Worm (Caenorhabditis elegans) whole organism, L4 larva: ENCODE results near the gene T26C5.5.

Experiments used
- T20F7.1 ChIP-seq: fragments of 200-800 bp; sonication (Bioruptor generic); optimal IDR thresholded peaks from 2 replicates; lab custom pipeline; 2018; ENCODE audit warnings: mild to moderate bottlenecking, missing genetic modification characterization, missing compliant biosample characterization
- Y5F2A.4 ChIP-seq: fragments of 200-800 bp; sonication (Bioruptor generic); optimal IDR thresholded peaks from 2 replicates; lab custom pipeline; 2018; ENCODE audit warnings: mild to moderate bottlenecking, missing genetic modification characterization, missing compliant biosample characterization
- aly-2 ChIP-seq: sonication (generic microtip); optimal IDR thresholded peaks from 2 replicates; lab custom pipeline; 2018; ENCODE audit warnings: missing biosample characterization, missing genetic modification characterization
- ama-1 ChIP-seq: fragments of 150-350 bp; optimal IDR thresholded peaks from 2 replicates; lab custom pipeline; 2014; ENCODE audit warnings: inconsistent platforms, mixed read lengths
- arid-1 ChIP-seq: fragments of 200-800 bp; sonication (Bioruptor generic); conservative IDR thresholded peaks from 2 replicates; pipeline ENCODE4 v1.3.6; 2022; ENCODE audit warnings: missing genetic modification reagents, missing genetic modification characterization, missing compliant biosample characterization
- ceh-28 ChIP-seq: fragments of 150-350 bp; optimal IDR thresholded peaks from 2 replicates; lab custom pipeline; 2014; ENCODE audit warnings: missing biosample characterization, missing genetic modification reagents, missing genetic modification characterization
- ceh-44 ChIP-seq: fragments of 200-800 bp; sonication (Bioruptor generic); IDR thresholded peaks from 2 replicates; pipeline ENCODE4 v1.3.6; 2022; ENCODE audit warnings: missing genetic modification reagents, missing genetic modification characterization, missing compliant biosample characterization
- daf-16 ChIP-seq, 3 experiments: sonication (generic microtip); optimal IDR thresholded peaks; 2 replicates each; lab custom pipeline; 2016 to 2017; ENCODE audit warnings: missing genetic modification characterization in 3 of 3, missing genetic modification reagents in 3 of 3, mild to moderate bottlenecking in 2 of 3, missing compliant biosample characterization in 2 of 3, missing biosample characterization in 1 of 3, moderate library complexity in 1 of 3
- dmd-6 ChIP-seq: fragments of 200-800 bp; sonication (Bioruptor generic); IDR thresholded peaks from 2 replicates; pipeline ENCODE4 v1.3.6; 2022; ENCODE audit warnings: missing genetic modification reagents, missing genetic modification characterization, missing compliant biosample characterization
- dve-1 ChIP-seq: sonication (generic microtip); optimal IDR thresholded peaks from 2 replicates; lab custom pipeline; 2017; ENCODE audit warnings: antibody characterized with exemption, mild to moderate bottlenecking, missing genetic modification characterization, missing compliant biosample characterization; ENCODE audit not compliant: insufficient read depth
- egl-43 ChIP-seq: fragments of 200-800 bp; sonication (Bioruptor generic); IDR thresholded peaks from 2 replicates; pipeline ENCODE4 v1.3.6; 2022; ENCODE audit warnings: missing genetic modification reagents, missing genetic modification characterization, missing compliant biosample characterization
- gei-8 ChIP-seq: fragments of 200-800 bp; sonication (Bioruptor generic); optimal IDR thresholded peaks from 2 replicates; lab custom pipeline; 2018; ENCODE audit warnings: mild to moderate bottlenecking, missing genetic modification characterization, missing compliant biosample characterization
- hif-1 ChIP-seq, 2 experiments: sonication (generic microtip); optimal IDR thresholded peaks; 2 replicates each; lab custom pipeline; 2016 to 2017; ENCODE audit warnings: missing compliant biosample characterization in 2 of 2, missing genetic modification characterization in 2 of 2, missing genetic modification reagents in 2 of 2, missing genotype in 2 of 2, mild to moderate bottlenecking in 1 of 2
- hlh-11 ChIP-seq: fragments of 200-800 bp; sonication (Bioruptor generic); optimal IDR thresholded peaks from 2 replicates; lab custom pipeline; 2018; ENCODE audit warnings: mild to moderate bottlenecking, missing genetic modification characterization, missing compliant biosample characterization
- hmg-1.1 ChIP-seq: fragments of 200-800 bp; sonication (Bioruptor generic); IDR thresholded peaks from 2 replicates; pipeline ENCODE4 v1.3.6; 2022; ENCODE audit warnings: missing genetic modification reagents, missing genetic modification characterization, missing compliant biosample characterization
- lin-13 ChIP-seq: fragments of 150-350 bp; optimal IDR thresholded peaks from 2 replicates; lab custom pipeline; 2014; ENCODE audit warnings: missing biosample characterization, missing genetic modification reagents, missing genetic modification characterization
- lin-15B ChIP-seq: fragments of 150-350 bp; sonication (generic microtip); optimal IDR thresholded peaks from 3 replicates; lab custom pipeline; 2014; ENCODE audit warnings: missing biosample characterization, missing genetic modification characterization
- lin-29 ChIP-seq: fragments of 200-800 bp; sonication (Bioruptor generic); IDR thresholded peaks from 2 replicates; pipeline ENCODE4 v1.3.6; 2022; ENCODE audit warnings: missing genetic modification reagents, missing genetic modification characterization, missing compliant biosample characterization
- lir-3 ChIP-seq: sonication (generic microtip); optimal IDR thresholded peaks from 2 replicates; lab custom pipeline; 2016; ENCODE audit warnings: mild to moderate bottlenecking, missing genetic modification characterization, missing compliant biosample characterization
- lsy-2 ChIP-seq, 2 experiments: fragments of 150-350 bp in 1 of 2; sonication (generic microtip) in 1 of 2; optimal IDR thresholded peaks; 2 replicates each; lab custom pipeline; 2014 to 2017; ENCODE audit warnings: missing biosample characterization in 2 of 2, missing genetic modification characterization in 2 of 2
- mdl-1 ChIP-seq, 2 experiments: fragments of 150-350 bp in 1 of 2; sonication (generic microtip) in 1 of 2; optimal IDR thresholded peaks; 2 replicates each; lab custom pipeline; 2014 to 2017; ENCODE audit warnings: missing biosample characterization in 2 of 2, missing genetic modification characterization in 2 of 2
- mdt-29 ChIP-seq: fragments of 200-800 bp; sonication (Bioruptor generic); IDR thresholded peaks from 2 replicates; pipeline ENCODE4 v1.3.6; 2022; ENCODE audit warnings: missing genetic modification reagents, missing genetic modification characterization, missing compliant biosample characterization
- mep-1 ChIP-seq: fragments of 150-350 bp; sonication (generic microtip); optimal IDR thresholded peaks from 3 replicates; lab custom pipeline; 2014; ENCODE audit warnings: missing biosample characterization, missing genetic modification characterization
- mxl-3 ChIP-seq: fragments of 200-800 bp; sonication (Bioruptor generic); optimal IDR thresholded peaks from 2 replicates; lab custom pipeline; 2018; ENCODE audit warnings: mild to moderate bottlenecking, missing genetic modification characterization, missing compliant biosample characterization
- nhr-10 ChIP-seq: fragments of 150-350 bp; optimal IDR thresholded peaks from 2 replicates; lab custom pipeline; 2014; ENCODE audit warnings: missing biosample characterization, missing genetic modification characterization
- nhr-28 ChIP-seq: fragments of 150-350 bp; optimal IDR thresholded peaks from 2 replicates; lab custom pipeline; 2014; ENCODE audit warnings: missing biosample characterization, missing genetic modification characterization
- nhr-42 ChIP-seq: fragments of 200-800 bp; sonication (Bioruptor generic); IDR thresholded peaks from 2 replicates; pipeline ENCODE4 v1.3.6; 2022; ENCODE audit warnings: missing genetic modification characterization, missing compliant biosample characterization
- nhr-48 ChIP-seq: sonication (generic microtip); optimal IDR thresholded peaks from 2 replicates; lab custom pipeline; 2016; ENCODE audit warnings: mild to moderate bottlenecking, missing genetic modification characterization, missing compliant biosample characterization
- nhr-76 ChIP-seq: fragments of 150-350 bp; optimal IDR thresholded peaks from 2 replicates; lab custom pipeline; 2014; ENCODE audit warnings: missing biosample characterization, missing genetic modification characterization
- nhr-77 ChIP-seq: fragments of 150-350 bp; optimal IDR thresholded peaks from 2 replicates; lab custom pipeline; 2014; ENCODE audit warnings: missing biosample characterization, missing genetic modification characterization
- pqm-1 ChIP-seq: sonication (generic microtip); optimal IDR thresholded peaks from 2 replicates; lab custom pipeline; 2017; ENCODE audit warnings: missing biosample characterization, missing genetic modification characterization
- rbr-2 ChIP-seq: sonication (generic microtip); optimal IDR thresholded peaks from 2 replicates; lab custom pipeline; 2016; ENCODE audit warnings: missing genotype, missing genetic modification characterization, missing compliant biosample characterization
- set-16 ChIP-seq: fragments of 200-800 bp; sonication (Bioruptor generic); IDR thresholded peaks from 2 replicates; pipeline ENCODE4 v1.3.6; 2022; ENCODE audit warnings: missing genetic modification reagents, missing genetic modification characterization, missing compliant biosample characterization
- tra-1 ChIP-seq: fragments of 200-800 bp; sonication (Bioruptor generic); IDR thresholded peaks from 2 replicates; pipeline ENCODE4 v1.3.6; 2022; ENCODE audit warnings: missing genetic modification reagents, missing genetic modification characterization, missing compliant biosample characterization
- unc-62 ChIP-seq, 3 experiments: fragments of 150-350 bp in 1 of 3; sonication (generic microtip); optimal IDR thresholded peaks in 2 of 3; peaks in 1 of 3; 1 replicate in 1 of 3; 2 replicates in 2 of 3; lab custom pipeline; 2014 to 2017; ENCODE audit warnings: missing biosample characterization in 3 of 3, missing genetic modification characterization in 3 of 3, missing genetic modification reagents in 3 of 3, missing genotype in 1 of 3
- vab-7 ChIP-seq: fragments of 200-800 bp; sonication (Bioruptor generic); IDR thresholded peaks from 2 replicates; pipeline ENCODE4 v1.3.6; 2022; ENCODE audit warnings: missing genetic modification reagents, missing genetic modification characterization, missing compliant biosample characterization
- ztf-11 ChIP-seq: fragments of 150-350 bp; optimal IDR thresholded peaks from 2 replicates; lab custom pipeline; 2014; ENCODE audit warnings: missing biosample characterization, missing genetic modification characterization

T26C5.5 gene

ce11 chrII:9281595-9281994 lies 35.0 kb upstream of the T26C5.5 start:
- TF ChIP-seq nhr-42 (GFP tag; lab: Robert Waterston, UW) (no peak), mxl-3 (GFP tag; lab: Kevin White, UChicago) (peak; percentile 1), vab-7 (GFP tag; lab: Robert Waterston, UW) (no peak), ama-1 (peak; percentile 1), mdt-29 (GFP tag; lab: Robert Waterston, UW) (no peak), Y5F2A.4 (GFP tag; lab: Kevin White, UChicago) (no peak), arid-1 (GFP tag; lab: Robert Waterston, UW) (no peak), nhr-77 (tag; lab: Kevin White, UChicago) (peak; percentile 52), lin-29 (GFP tag; lab: Robert Waterston, UW) (no peak), rbr-2 (tag; lab: Kevin White, UChicago) (no peak), unc-62 (GFP tag; optimal IDR thresholded peaks at IDR 0.05 in 1 of 2; lab: Kevin White, UChicago) (no peak), unc-62 (tag; optimal IDR thresholded peaks at IDR 0.05; lab: Kevin White, UChicago) (no peak), nhr-28 (tag; lab: Kevin White, UChicago) (peak; percentile 57), ceh-44 (no peak), lsy-2 (tag; optimal IDR thresholded peaks at IDR 0.05; lab: Kevin White, UChicago) (peak in 1 of 2 experiments; percentile 78), hlh-11 (tag; lab: Kevin White, UChicago) (peak; percentile 37), dmd-6 (GFP tag; lab: Robert Waterston, UW) (0 out of 2 replicates have a peak, but pooled peaks have one; percentile 11), mdl-1 (tag; optimal IDR thresholded peaks at IDR 0.05; lab: Kevin White, UChicago) (peak in 1 of 2 experiments; percentile 16), hif-1 (tag; optimal IDR thresholded peaks at IDR 0.05; lab: Kevin White, UChicago) (peak in 1 of 2 experiments; percentile 53), mep-1 (tag; lab: Kevin White, UChicago) (peak; percentile 59), daf-16 (GFP tag; optimal IDR thresholded peaks at IDR 0.05; lab: Kevin White, UChicago) (no peak), daf-16 (tag; optimal IDR thresholded peaks at IDR 0.05; lab: Kevin White, UChicago) (peak; percentile 8), egl-43 (no peak), lin-13 (GFP tag; lab: Kevin White, UChicago) (no peak), set-16 (GFP tag; lab: Robert Waterston, UW) (no peak), gei-8 (GFP tag; lab: Kevin White, UChicago) (peak; percentile 6), hmg-1.1 (GFP tag; lab: Robert Waterston, UW) (no peak; the same call in 1 of the 2 replicates)
- TF ChIP-seq, all 104 proteins: peak for 12

- TF ChIP-seq nhr-77 (tag; lab: Kevin White, UChicago), result no peak
- no peak for TF ChIP-seq aly-2
- no peak for TF ChIP-seq ceh-28 (tag; lab: Kevin White, UChicago)
- TF ChIP-seq lir-3 (tag; lab: Kevin White, UChicago), result no peak
- TF ChIP-seq nhr-10 (tag; lab: Kevin White, UChicago), result no peak
- TF ChIP-seq set-16 (GFP tag; lab: Robert Waterston, UW), result no peak
These were observed 34.3 kb upstream of the T26C5.5 start for ce11 chrII:9280846-9281245.

- TF ChIP-seq daf-16 (GFP tag; optimal IDR thresholded peaks at IDR 0.05; lab: Kevin White, UChicago) (no peak), daf-16 (tag; optimal IDR thresholded peaks at IDR 0.05; lab: Kevin White, UChicago) (peak; percentile 71), dmd-6 (GFP tag; lab: Robert Waterston, UW) (peak; percentile 82), dve-1 (tag; lab: Kevin White, UChicago) (peak; percentile 72), tra-1 (peak; percentile 63; the same call in 1 of the 2 replicates), T20F7.1 (GFP tag; lab: Kevin White, UChicago) (peak; percentile 40), ztf-11 (no peak), vab-7 (GFP tag; lab: Robert Waterston, UW) (no peak), hmg-1.1 (GFP tag; lab: Robert Waterston, UW) (0 out of 2 replicates have a peak, but pooled peaks have one; percentile 16), nhr-76 (no peak), nhr-48 (tag; lab: Kevin White, UChicago) (peak; percentile 22), nhr-28 (tag; lab: Kevin White, UChicago) (peak; percentile 87), pqm-1 (tag; lab: Kevin White, UChicago) (peak; percentile 45), unc-62 (GFP tag; optimal IDR thresholded peaks at IDR 0.05 in 1 of 2; lab: Kevin White, UChicago) (peak in 1 of 2 experiments; percentile 57), unc-62 (tag; optimal IDR thresholded peaks at IDR 0.05; lab: Kevin White, UChicago) (no peak), hlh-11 (tag; lab: Kevin White, UChicago) (peak; percentile 60), lin-15B (tag; lab: Kevin White, UChicago) (no peak), nhr-77 (tag; lab: Kevin White, UChicago) (peak; percentile 13)
These were observed 33.7 kb upstream of the T26C5.5 start, which contains the start of gene gldi-3 for ce11 chrII:9280048-9280772. gldi-3 (minus strand) TSS chrII:9280098.
